Worm (Caenorhabditis elegans) whole organism, midembryonic: Measurements from ENCODE around the gene C44B7.5.

ENCODE experiments used
- T22C8.4 ChIP-seq: fragments of 200-800 bp; sonication (Bioruptor generic); IDR thresholded peaks from 2 replicates; pipeline ENCODE4 v1.3.6; 2022; ENCODE audit warnings: missing genetic modification characterization, missing compliant biosample characterization
- flt-1 ChIP-seq: fragments of 200-800 bp; sonication (Bioruptor generic); IDR thresholded peaks from 2 replicates; pipeline ENCODE4 v1.3.6; 2022; ENCODE audit warnings: missing genetic modification characterization, missing compliant biosample characterization
- klf-2 ChIP-seq: fragments of 200-800 bp; sonication (Bioruptor generic); conservative IDR thresholded peaks from 2 replicates; pipeline ENCODE4 v1.3.6; 2022; ENCODE audit warnings: missing genetic modification reagents, missing genetic modification characterization, missing compliant biosample characterization
- med-1 ChIP-seq: sonication (generic microtip); optimal IDR thresholded peaks from 2 replicates; lab custom pipeline; 2017; ENCODE audit warnings: missing genetic modification characterization, mild to moderate bottlenecking, missing compliant biosample characterization, antibody characterized with exemption, missing genetic modification reagents; ENCODE audit not compliant: insufficient read depth

- no peak for TF ChIP-seq flt-1 (GFP tag; lab: Robert Waterston, UW)
- TF ChIP-seq med-1 (GFP tag; lab: Kevin White, UChicago): no peak
- no peak for TF ChIP-seq T22C8.4 (GFP tag; lab: Robert Waterston, UW)
- TF ChIP-seq klf-2: no peak
These were observed 49.2 kb downstream of the C44B7.5 start for ce11 chrII:6823233-6823632.
